Worm (Caenorhabditis elegans) whole organism, mixed stage, embryonic: ENCODE measurements around the gene K08H10.6.
A peak's percentile ranks its signal among the peaks of the same experiment; 100 is the strongest.
"Not testable (repeated sequence)": the region's sequence is repeated elsewhere in the genome, so short reads cannot be mapped to it uniquely, and the experiment has no call there.

Experiments
- M03D4.4 ChIP-seq: sonication (generic microtip); optimal IDR thresholded peaks from 2 replicates; lab custom pipeline; 2017; ENCODE audit warnings: mild to moderate bottlenecking, missing genetic modification characterization, missing compliant biosample characterization
- blmp-1 ChIP-seq: fragments of 150-350 bp; optimal IDR thresholded peaks from 2 replicates; lab custom pipeline; 2014; ENCODE audit warnings: missing biosample characterization, missing genetic modification characterization
- ceh-39 ChIP-seq: fragments of 150-350 bp; optimal IDR thresholded peaks from 2 replicates; lab custom pipeline; 2014; ENCODE audit warnings: missing biosample characterization, missing genetic modification characterization
- ceh-83 ChIP-seq: fragments of 200-800 bp; sonication (Bioruptor generic); optimal IDR thresholded peaks from 2 replicates; lab custom pipeline; 2018; ENCODE audit warnings: mild to moderate bottlenecking, missing genetic modification characterization, missing compliant biosample characterization
- ces-1 ChIP-seq: fragments of 150-350 bp; optimal IDR thresholded peaks from 2 replicates; lab custom pipeline; 2014; ENCODE audit warnings: missing biosample characterization, missing genetic modification reagents, missing genetic modification characterization
- cnd-1 ChIP-seq: fragments of 200-800 bp; sonication (Bioruptor generic); optimal IDR thresholded peaks from 2 replicates; lab custom pipeline; 2018; ENCODE audit warnings: mild to moderate bottlenecking, missing genetic modification characterization, missing compliant biosample characterization
- drap-1 ChIP-seq: fragments of 200-800 bp; sonication (Bioruptor generic); optimal IDR thresholded peaks from 3 replicates; lab custom pipeline; 2018; ENCODE audit warnings: mild to moderate bottlenecking, missing genetic modification characterization, missing compliant biosample characterization
- elt-1 ChIP-seq: sonication (generic microtip); optimal IDR thresholded peaks from 2 replicates; lab custom pipeline; 2017; ENCODE audit warnings: missing genetic modification characterization, mild to moderate bottlenecking, missing compliant biosample characterization, antibody characterized with exemption, moderate library complexity, borderline replicate concordance; ENCODE audit not compliant: insufficient read depth
- elt-3 ChIP-seq: fragments of 150-350 bp; optimal IDR thresholded peaks from 2 replicates; lab custom pipeline; 2014; ENCODE audit warnings: missing biosample characterization, missing genetic modification characterization
- flh-1 ChIP-seq: fragments of 200-800 bp; sonication (Bioruptor generic); optimal IDR thresholded peaks from 2 replicates; lab custom pipeline; 2018; ENCODE audit warnings: mild to moderate bottlenecking, missing genetic modification characterization, moderate library complexity, missing compliant biosample characterization
- ham-2 ChIP-seq: fragments of 200-800 bp; sonication (Bioruptor generic); optimal IDR thresholded peaks from 2 replicates; lab custom pipeline; 2018; ENCODE audit warnings: mild to moderate bottlenecking, missing genetic modification characterization, missing compliant biosample characterization
- lin-13 ChIP-seq: fragments of 150-350 bp; optimal IDR thresholded peaks from 2 replicates; lab custom pipeline; 2014; ENCODE audit warnings: missing biosample characterization, missing genetic modification characterization
- lsy-2 ChIP-seq: fragments of 150-350 bp; optimal IDR thresholded peaks from 2 replicates; lab custom pipeline; 2014; ENCODE audit warnings: missing biosample characterization, missing genetic modification characterization
- mab-5 ChIP-seq: fragments of 150-350 bp; optimal IDR thresholded peaks from 2 replicates; lab custom pipeline; 2014; ENCODE audit warnings: missing biosample characterization, missing genetic modification characterization
- mep-1 ChIP-seq: fragments of 150-350 bp; optimal IDR thresholded peaks from 2 replicates; lab custom pipeline; 2017; ENCODE audit warnings: missing biosample characterization, missing genetic modification reagents, missing genetic modification characterization, inconsistent platforms
- nhr-2 ChIP-seq: fragments of 150-350 bp; optimal IDR thresholded peaks from 2 replicates; lab custom pipeline; 2014; ENCODE audit warnings: missing biosample characterization, missing genetic modification characterization
- nhr-237 ChIP-seq: fragments of 150-350 bp; optimal IDR thresholded peaks from 2 replicates; lab custom pipeline; 2014; ENCODE audit warnings: missing biosample characterization, missing genetic modification characterization
- nhr-28 ChIP-seq: fragments of 150-350 bp; optimal IDR thresholded peaks from 2 replicates; lab custom pipeline; 2014; ENCODE audit warnings: missing biosample characterization, missing genetic modification characterization
- sem-2 ChIP-seq: fragments of 200-800 bp; sonication (Bioruptor generic); optimal IDR thresholded peaks from 2 replicates; lab custom pipeline; 2018; ENCODE audit warnings: mild to moderate bottlenecking, missing genetic modification characterization, missing compliant biosample characterization
- snpc-4 ChIP-seq: fragments of 150-350 bp; optimal IDR thresholded peaks from 2 replicates; lab custom pipeline; 2014; ENCODE audit warnings: missing biosample characterization, missing genetic modification characterization
- tbx-8 ChIP-seq: fragments of 200-800 bp; sonication (Bioruptor generic); optimal IDR thresholded peaks from 2 replicates; lab custom pipeline; 2018; ENCODE audit warnings: mild to moderate bottlenecking, missing genetic modification characterization, moderate library complexity, missing compliant biosample characterization
- unc-120 ChIP-seq: sonication (generic microtip); optimal IDR thresholded peaks from 2 replicates; lab custom pipeline; 2017; ENCODE audit warnings: missing genetic modification characterization, missing compliant biosample characterization; ENCODE audit not compliant: poor library complexity, severe bottlenecking
- unc-39 ChIP-seq: fragments of 150-350 bp; optimal IDR thresholded peaks from 2 replicates; lab custom pipeline; 2014; ENCODE audit warnings: missing biosample characterization, missing genetic modification characterization
- unc-62 ChIP-seq: fragments of 150-350 bp; optimal IDR thresholded peaks from 2 replicates; lab custom pipeline; 2014; ENCODE audit warnings: missing biosample characterization, missing genetic modification reagents, missing genetic modification characterization
- zip-8 ChIP-seq: fragments of 150-350 bp; optimal IDR thresholded peaks from 2 replicates; lab custom pipeline; 2014; ENCODE audit warnings: missing biosample characterization, missing genetic modification characterization
- ztf-11 ChIP-seq: fragments of 150-350 bp; optimal IDR thresholded peaks from 2 replicates; lab custom pipeline; 2014; ENCODE audit warnings: missing biosample characterization, missing genetic modification characterization

K08H10.6 gene

DNA sequence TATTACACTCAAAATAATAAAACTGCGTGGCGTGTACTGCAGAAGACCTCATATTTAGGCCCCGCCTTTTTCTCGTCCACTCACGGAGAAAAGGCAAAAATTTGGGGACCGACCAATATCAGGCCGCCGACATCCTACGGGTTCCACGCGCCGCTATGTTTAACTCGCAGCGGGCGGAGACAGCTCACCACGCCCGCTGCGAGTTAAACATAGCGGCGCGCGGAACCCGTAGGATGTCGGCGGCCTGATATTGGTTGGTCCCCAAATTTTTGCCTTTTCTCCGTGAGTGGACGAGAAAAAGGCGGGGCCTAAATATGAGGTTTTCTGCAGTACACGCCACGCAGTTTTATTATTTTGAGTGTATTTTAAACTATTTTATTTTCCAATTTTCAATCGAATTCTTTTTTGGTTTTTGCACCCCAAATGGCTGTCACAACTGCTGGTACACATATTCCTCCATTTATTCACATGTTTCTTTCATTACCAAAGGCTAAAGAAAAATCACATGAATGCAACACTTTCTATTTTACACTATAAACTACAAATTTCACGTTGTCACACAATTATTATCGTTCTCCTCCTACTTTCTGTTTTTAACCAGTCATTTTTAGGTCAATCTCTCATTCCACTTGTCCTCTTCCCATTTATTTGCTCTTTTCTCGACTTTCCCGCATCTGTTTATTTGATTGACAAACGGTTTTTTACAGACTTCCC is 8.5 kb upstream of the K08H10.6 start, which contains the start of gene uda-1:
Gene uda-1, plus strand, starts transcription at position 708 of the 714 bp plus-strand sequence.
- TF ChIP-seq tbx-8 (GFP tag; lab: Kevin White, UChicago); ztf-11 (tag; lab: Kevin White, UChicago); ham-2 (GFP tag; lab: Kevin White, UChicago): not testable (repeated sequence)

DNA sequence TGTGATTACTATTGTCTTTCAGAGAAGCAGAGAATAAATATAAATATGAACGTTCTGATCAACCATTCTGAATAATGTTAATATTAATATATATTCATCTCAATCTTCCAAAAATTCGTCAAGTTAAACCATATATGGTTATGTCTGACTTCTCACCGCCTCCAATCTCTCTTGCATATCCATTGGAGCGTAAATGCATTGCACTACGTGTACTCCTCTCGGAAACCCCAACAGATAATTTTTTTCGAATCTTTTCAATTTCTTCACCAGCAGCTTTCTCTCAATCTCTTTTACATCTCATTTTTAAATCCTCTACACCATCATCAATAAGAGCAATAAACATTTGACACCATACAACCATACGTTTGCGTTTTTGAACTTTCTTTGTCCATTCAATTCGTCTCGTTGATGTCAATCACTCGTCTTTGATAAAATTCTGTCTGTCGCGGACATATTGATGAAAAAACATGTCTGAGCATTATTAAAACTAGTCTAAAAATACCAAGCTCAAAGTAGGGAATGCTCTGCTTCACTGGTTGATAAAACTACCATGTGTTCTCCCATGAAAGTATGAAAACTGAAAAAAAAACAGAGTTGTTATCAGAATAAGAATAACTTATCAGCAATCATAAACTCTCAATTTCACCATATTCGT is 7.8 kb upstream of the K08H10.6 start:
- no peak for TF ChIP-seq flh-1 (GFP tag; lab: Kevin White, UChicago)
- peak; percentile 3 for TF ChIP-seq mep-1 (tag; lab: Kevin White, UChicago)
- peak; percentile 26 for TF ChIP-seq lsy-2 (tag; lab: Kevin White, UChicago)
- TF ChIP-seq unc-120 (tag; lab: Kevin White, UChicago) = peak; percentile 62
- TF ChIP-seq blmp-1 (tag; lab: Kevin White, UChicago) = no peak
- TF ChIP-seq ces-1 (GFP tag; lab: Kevin White, UChicago) = peak; percentile 45

DNA sequence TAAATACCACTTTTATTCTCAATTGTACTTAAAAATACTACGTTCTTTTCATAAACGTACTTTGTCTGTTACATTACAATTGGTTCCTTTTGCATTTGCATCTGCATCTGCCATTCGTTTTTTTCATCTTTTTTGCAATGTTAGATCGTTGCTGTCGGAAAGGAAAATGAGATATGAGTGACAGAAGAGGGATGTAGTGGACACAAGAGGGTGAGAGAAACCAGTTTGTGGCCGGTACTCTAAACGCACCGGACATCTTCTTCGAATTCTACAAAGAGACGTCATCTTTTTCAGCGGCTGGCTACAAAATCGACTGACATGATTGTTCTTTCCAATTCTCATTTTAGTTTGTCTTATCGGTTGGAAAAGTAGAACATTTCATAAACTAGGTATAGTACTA is 7.0 kb upstream of the K08H10.6 start:
- TF ChIP-seq ham-2 (GFP tag; lab: Kevin White, UChicago) (no peak), ceh-83 (GFP tag; lab: Kevin White, UChicago) (no peak), unc-62 (GFP tag; lab: Kevin White, UChicago) (peak; percentile 74), ceh-39 (no peak)
- TF ChIP-seq, all 35 proteins: peak for 1

DNA sequence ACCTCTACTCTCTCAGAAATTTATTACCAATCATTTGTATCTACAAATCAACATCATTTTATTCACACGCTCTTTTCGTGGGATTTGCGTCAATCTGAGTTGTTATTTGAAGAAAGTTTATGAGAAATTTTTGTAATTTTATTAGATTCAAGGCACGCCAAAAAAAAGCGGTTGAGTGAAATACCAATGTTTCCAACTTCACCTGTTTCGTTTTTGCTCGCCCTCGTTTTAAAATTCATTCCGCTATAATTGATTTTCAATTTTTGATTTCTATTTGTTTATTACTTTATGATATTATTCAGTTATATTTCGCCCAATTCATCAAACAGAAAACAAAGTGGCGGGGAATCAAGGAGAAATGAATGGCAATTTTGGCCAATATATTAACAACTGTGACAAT is 5.1 kb upstream of the K08H10.6 start, which contains the start of gene K08H10.10:
Gene K08H10.10, plus strand, starts transcription at position 301 of the 400 bp plus-strand sequence.
- TF ChIP-seq mep-1 (tag; lab: Kevin White, UChicago) = no peak
- no peak for TF ChIP-seq blmp-1 (tag; lab: Kevin White, UChicago)
- no peak for TF ChIP-seq unc-39 (tag; lab: Kevin White, UChicago)
- TF ChIP-seq tbx-8 (GFP tag; lab: Kevin White, UChicago) = no peak
- no peak for TF ChIP-seq nhr-2 (tag; lab: Kevin White, UChicago)
- no peak for TF ChIP-seq snpc-4 (tag; lab: Kevin White, UChicago)
- no peak for TF ChIP-seq zip-8
- TF ChIP-seq lin-13 = no peak

DNA sequence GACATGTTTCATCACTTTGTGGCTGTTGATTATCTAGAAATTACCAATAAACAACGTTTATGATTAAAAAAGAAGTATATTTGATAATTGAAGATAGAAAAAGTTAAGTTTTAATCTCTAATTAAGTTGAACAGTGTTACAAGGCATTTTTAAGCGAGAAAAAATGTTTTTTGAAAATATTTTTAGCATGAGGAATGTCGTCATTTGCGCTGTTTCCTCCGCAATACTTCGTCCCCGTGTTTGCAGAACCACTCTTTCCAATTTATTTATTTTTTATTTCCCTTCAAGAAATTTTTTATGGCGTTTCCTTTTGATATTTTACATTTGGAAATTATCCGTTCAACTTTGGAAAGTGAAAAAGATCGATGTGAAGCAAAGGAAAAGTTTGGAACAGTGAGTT is 4.1 kb downstream of the K08H10.6 start, which contains the start of the genes rde-1 and trpp-6:
Gene rde-1, minus strand, starts transcription at position 33 of the 400 bp plus-strand sequence.
Gene trpp-6, plus strand, starts transcription at position 286 of the 400 bp plus-strand sequence.
- TF ChIP-seq unc-120 (tag; lab: Kevin White, UChicago) = no peak
- TF ChIP-seq nhr-28 = no peak
- TF ChIP-seq lsy-2 (tag; lab: Kevin White, UChicago) = no peak
- TF ChIP-seq tbx-8 (GFP tag; lab: Kevin White, UChicago) = no peak
- TF ChIP-seq sem-2 (GFP tag; lab: Kevin White, UChicago) = no peak
- TF ChIP-seq ceh-83 (GFP tag; lab: Kevin White, UChicago) = no peak
- TF ChIP-seq elt-1 (tag; lab: Kevin White, UChicago) = no peak
- no peak for TF ChIP-seq snpc-4 (tag; lab: Kevin White, UChicago)
- no peak for TF ChIP-seq blmp-1 (tag; lab: Kevin White, UChicago)
- TF ChIP-seq, all 35 proteins: peak for 0

DNA sequence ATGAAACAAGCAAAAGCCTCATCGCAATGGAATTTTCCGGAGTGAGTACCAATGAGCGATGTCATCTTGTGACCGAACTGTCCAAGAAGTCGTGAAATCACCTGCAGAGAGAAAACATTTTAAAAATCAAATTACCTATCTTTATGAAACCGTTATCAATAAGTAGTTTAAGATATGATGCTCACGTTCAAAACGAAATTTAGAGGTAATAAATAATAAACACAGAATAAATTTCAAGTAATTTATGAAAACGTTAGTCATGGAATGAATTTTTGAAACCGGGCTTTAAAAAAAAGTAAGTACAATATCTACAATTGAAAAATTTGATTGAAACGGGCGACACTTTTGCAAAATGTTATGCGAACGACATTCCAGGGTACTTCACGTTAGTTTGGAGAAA is 8.0 kb downstream of the K08H10.6 start, which contains the start of gene C27H6.8:
Gene C27H6.8, minus strand, starts transcription at position 101 of the 400 bp plus-strand sequence.
- no peak for TF ChIP-seq ceh-39
- TF ChIP-seq unc-39 (tag; lab: Kevin White, UChicago) = no peak
- TF ChIP-seq ham-2 (GFP tag; lab: Kevin White, UChicago) = no peak
- no peak for TF ChIP-seq unc-120 (tag; lab: Kevin White, UChicago)
- TF ChIP-seq elt-3 (tag; lab: Kevin White, UChicago) = no peak
- TF ChIP-seq mab-5 = no peak

DNA sequence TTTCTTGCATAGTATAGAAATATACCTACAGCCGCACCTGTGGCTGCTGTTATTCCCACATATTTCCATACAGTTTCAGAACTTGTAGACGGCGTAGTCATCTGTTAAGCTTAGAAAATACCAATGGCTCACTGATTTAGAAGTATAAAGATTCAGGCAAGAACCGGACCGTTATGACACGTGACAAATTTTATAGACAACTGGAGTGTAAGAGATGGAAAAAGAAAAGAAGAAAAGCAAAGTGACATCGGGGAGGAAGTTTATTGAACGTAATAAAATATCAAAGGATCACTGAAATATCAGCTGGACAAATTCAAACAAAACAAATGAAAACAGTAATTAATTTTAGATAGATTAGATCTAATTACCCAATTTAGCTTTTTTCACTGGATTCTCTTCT is 9.5 kb downstream of the K08H10.6 start, which contains the start of gene rmd-2:
Gene rmd-2, minus strand, starts transcription at position 101 of the 400 bp plus-strand sequence.
- TF ChIP-seq unc-120 (tag; lab: Kevin White, UChicago) = no peak
- TF ChIP-seq M03D4.4 (tag; lab: Kevin White, UChicago) = no peak
- no peak for TF ChIP-seq lin-13
- no peak for TF ChIP-seq flh-1 (GFP tag; lab: Kevin White, UChicago)
- TF ChIP-seq tbx-8 (GFP tag; lab: Kevin White, UChicago) = no peak
- TF ChIP-seq drap-1 = no peak
- TF ChIP-seq nhr-237 = no peak
- TF ChIP-seq blmp-1 (tag; lab: Kevin White, UChicago) = no peak
- no peak for TF ChIP-seq elt-1 (tag; lab: Kevin White, UChicago)
- TF ChIP-seq cnd-1 (tag; lab: Kevin White, UChicago) = no peak
- TF ChIP-seq unc-39 (tag; lab: Kevin White, UChicago) = no peak
- TF ChIP-seq nhr-28 = no peak
- TF ChIP-seq ceh-83 (GFP tag; lab: Kevin White, UChicago) = no peak
- TF ChIP-seq zip-8 = no peak
- TF ChIP-seq lsy-2 (tag; lab: Kevin White, UChicago) = no peak
- TF ChIP-seq ham-2 (GFP tag; lab: Kevin White, UChicago) = no peak
- no peak for TF ChIP-seq unc-62 (GFP tag; lab: Kevin White, UChicago)
- TF ChIP-seq mep-1 (tag; lab: Kevin White, UChicago) = no peak
